Worm (Caenorhabditis elegans) whole organism, L2 larva: Measurements from ENCODE around the gene znf-593.

Source experiments
- R02D3.7 ChIP-seq: fragments of 150-350 bp; optimal IDR thresholded peaks from 2 replicates; lab custom pipeline; 2014; ENCODE audit warnings: missing biosample characterization, missing genetic modification characterization
- blmp-1 ChIP-seq: sonication (generic microtip); optimal IDR thresholded peaks from 2 replicates; lab custom pipeline; 2017; ENCODE audit warnings: missing genetic modification characterization, mild to moderate bottlenecking, missing compliant biosample characterization, antibody characterized with exemption, moderate library complexity; ENCODE audit not compliant: insufficient read depth
- egl-27 ChIP-seq: sonication (generic microtip); optimal IDR thresholded peaks from 3 replicates; lab custom pipeline; 2017; ENCODE audit warnings: missing biosample characterization, missing genetic modification reagents, missing genetic modification characterization
- fos-1 ChIP-seq: fragments of 150-350 bp; optimal IDR thresholded peaks from 2 replicates; lab custom pipeline; 2014; ENCODE audit warnings: missing biosample characterization, missing genetic modification characterization
- lsy-2 ChIP-seq, 2 experiments: fragments of 150-350 bp in 1 of 2; sonication (generic microtip) in 1 of 2; optimal IDR thresholded peaks; 2 replicates each; lab custom pipeline; 2014 to 2017; ENCODE audit warnings: missing biosample characterization in 2 of 2, missing genetic modification characterization in 2 of 2
- mab-5 ChIP-seq: fragments of 150-350 bp; optimal IDR thresholded peaks from 2 replicates; lab custom pipeline; 2014; ENCODE audit warnings: missing biosample characterization, missing genetic modification characterization
- mdl-1 ChIP-seq, 2 experiments: fragments of 150-350 bp in 1 of 2; sonication (generic microtip) in 1 of 2; optimal IDR thresholded peaks; 2 replicates each; lab custom pipeline; 2017; ENCODE audit warnings: missing biosample characterization in 2 of 2, missing genetic modification characterization in 2 of 2
- snpc-4 ChIP-seq: fragments of 150-350 bp; optimal IDR thresholded peaks from 2 replicates; lab custom pipeline; 2014; ENCODE audit warnings: missing biosample characterization, missing genetic modification characterization

DNA sequence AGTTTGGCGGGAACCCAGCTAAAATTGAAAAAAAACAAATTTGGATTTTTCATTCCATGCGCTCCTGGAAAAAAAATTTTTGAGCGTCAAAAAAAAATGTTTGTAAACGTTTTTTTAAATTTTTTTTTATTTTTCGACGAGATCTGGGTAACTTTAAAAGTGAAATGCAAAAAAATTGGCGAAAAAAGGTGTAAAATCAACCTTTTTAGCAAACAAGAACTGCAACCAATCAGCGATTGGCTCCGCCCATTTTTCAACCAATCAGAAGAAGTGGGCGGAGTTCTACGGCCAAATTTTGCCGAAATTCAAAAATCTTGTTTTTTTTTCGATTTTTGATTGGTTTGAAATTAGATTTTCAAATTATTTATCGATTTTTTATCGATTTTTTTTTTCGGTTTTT lies 23.0 kb downstream of the znf-593 start:
- TF ChIP-seq mdl-1 (tag; optimal IDR thresholded peaks at IDR 0.05; lab: Kevin White, UChicago): no peak
- TF ChIP-seq egl-27 (tag; lab: Kevin White, UChicago): no peak
- TF ChIP-seq R02D3.7 (tag; lab: Kevin White, UChicago): no peak
- no peak for TF ChIP-seq mab-5
- no peak for TF ChIP-seq lsy-2 (tag; optimal IDR thresholded peaks at IDR 0.05; lab: Kevin White, UChicago)
- TF ChIP-seq blmp-1 (tag; lab: Kevin White, UChicago): no peak
- no peak for TF ChIP-seq snpc-4 (tag; lab: Kevin White, UChicago)
- TF ChIP-seq fos-1 (tag; lab: Kevin White, UChicago): no peak
